Worm (Caenorhabditis elegans) whole organism, early embryonic: ENCODE results near the gene clec-242.

Source experiments
- B0310.2 ChIP-seq: sonication (generic microtip); optimal IDR thresholded peaks from 2 replicates; lab custom pipeline; 2016; ENCODE audit warnings: mild to moderate bottlenecking, missing genetic modification characterization, missing compliant biosample characterization
- F13C5.2 ChIP-seq: sonication (generic microtip); optimal IDR thresholded peaks from 2 replicates; lab custom pipeline; 2017; ENCODE audit warnings: mild to moderate bottlenecking, missing genetic modification characterization, inconsistent platforms, missing compliant biosample characterization
- aly-1 ChIP-seq: sonication (generic microtip); optimal IDR thresholded peaks from 2 replicates; lab custom pipeline; 2016; ENCODE audit warnings: missing genetic modification characterization, missing compliant biosample characterization
- ama-1 ChIP-seq: fragments of 150-350 bp; optimal IDR thresholded peaks from 2 replicates; lab custom pipeline; 2014
- ceh-13 ChIP-seq: fragments of 200-800 bp; sonication (Bioruptor generic); optimal IDR thresholded peaks from 2 replicates; lab custom pipeline; 2018; ENCODE audit warnings: mild to moderate bottlenecking, missing genetic modification characterization, missing compliant biosample characterization
- ceh-36 ChIP-seq: sonication (generic microtip); optimal IDR thresholded peaks from 2 replicates; lab custom pipeline; 2016; ENCODE audit warnings: missing genetic modification characterization, inconsistent platforms, missing compliant biosample characterization
- ets-7 ChIP-seq: sonication (generic microtip); optimal IDR thresholded peaks from 2 replicates; lab custom pipeline; 2016; ENCODE audit warnings: missing genotype, missing genetic modification characterization, missing compliant biosample characterization
- flt-1 ChIP-seq: fragments of 200-800 bp; sonication (Bioruptor generic); IDR thresholded peaks from 2 replicates; pipeline ENCODE4 v1.3.6; 2022; ENCODE audit warnings: missing genetic modification characterization, missing compliant biosample characterization
- hmbx-1 ChIP-seq: sonication (generic microtip); optimal IDR thresholded peaks from 2 replicates; lab custom pipeline; 2016; ENCODE audit warnings: mild to moderate bottlenecking, missing genetic modification characterization, missing compliant biosample characterization
- hmg-4 ChIP-seq: fragments of 200-800 bp; sonication (Bioruptor generic); optimal IDR thresholded peaks from 2 replicates; lab custom pipeline; 2018; ENCODE audit warnings: mild to moderate bottlenecking, missing genetic modification characterization, missing compliant biosample characterization
- hnd-1 ChIP-seq: sonication (generic microtip); optimal IDR thresholded peaks from 2 replicates; lab custom pipeline; 2016; ENCODE audit warnings: missing genetic modification characterization, missing compliant biosample characterization
- pes-1 ChIP-seq: fragments of 200-800 bp; sonication (Bioruptor generic); IDR thresholded peaks from 2 replicates; pipeline ENCODE4 v1.3.6; 2022; ENCODE audit warnings: missing genetic modification reagents, missing genetic modification characterization, missing compliant biosample characterization
- scrt-1 ChIP-seq: fragments of 200-800 bp; sonication (Bioruptor generic); IDR thresholded peaks from 2 replicates; pipeline ENCODE4 v1.3.6; 2022; ENCODE audit warnings: missing genetic modification characterization, missing compliant biosample characterization
- sea-1 ChIP-seq: fragments of 200-800 bp; sonication (Bioruptor generic); conservative IDR thresholded peaks from 2 replicates; pipeline ENCODE4 v1.3.6; 2022; ENCODE audit warnings: missing genetic modification characterization, missing compliant biosample characterization
- tbx-11 ChIP-seq: fragments of 200-800 bp; sonication (Bioruptor generic); IDR thresholded peaks from 2 replicates; pipeline ENCODE4 v1.3.6; 2022; ENCODE audit warnings: missing genetic modification characterization, missing compliant biosample characterization
- tbx-37 ChIP-seq: fragments of 200-800 bp; sonication (Bioruptor generic); conservative IDR thresholded peaks from 2 replicates; pipeline ENCODE4 v1.3.6; 2022; ENCODE audit warnings: missing genetic modification reagents, missing genetic modification characterization, missing compliant biosample characterization
- tra-4 ChIP-seq: sonication (generic microtip); optimal IDR thresholded peaks from 2 replicates; lab custom pipeline; 2017; ENCODE audit warnings: missing genetic modification characterization, missing compliant biosample characterization

The clec-242 gene

ce11 chrV:17208045-17208444 lies 37.3 kb downstream of the clec-242 start, which contains the start of gene Y68A4A.13:
Gene Y68A4A.13 (minus strand): TSS chrV:17208145.
- TF ChIP-seq tbx-11 (GFP tag; lab: Robert Waterston, UW) (no peak), hmg-4 (GFP tag; lab: Kevin White, UChicago) (no peak), pes-1 (no peak), hmbx-1 (tag; lab: Kevin White, UChicago) (no peak), flt-1 (GFP tag; lab: Robert Waterston, UW) (no peak), tra-4 (tag; lab: Kevin White, UChicago) (no peak), ama-1 (lab: Kevin White, UChicago) (no peak), F13C5.2 (no peak), ets-7 (no peak), sea-1 (GFP tag; lab: Robert Waterston, UW) (no peak), tbx-37 (GFP tag; lab: Robert Waterston, UW) (no peak), ceh-13 (no peak)

DNA sequence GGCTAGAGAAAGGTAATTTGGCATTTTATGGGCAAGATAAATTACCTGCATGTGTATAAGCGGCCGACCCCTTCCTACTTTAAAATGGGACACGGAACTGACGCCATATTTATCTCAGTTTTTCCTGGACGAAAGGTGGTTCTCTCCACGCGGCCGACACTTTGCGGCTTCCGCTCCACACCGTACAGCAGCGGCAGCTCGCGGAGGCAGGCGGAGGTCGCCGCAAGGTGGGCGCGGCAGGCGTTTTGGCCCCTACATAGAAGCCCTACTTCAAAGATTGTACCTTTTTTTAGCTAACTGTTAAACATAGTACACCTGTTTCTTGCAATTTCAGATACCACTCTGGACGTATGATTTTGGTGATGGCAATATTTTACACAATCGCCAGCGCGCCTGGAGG lies 38.8 kb downstream of the clec-242 start:
- TF ChIP-seq ceh-13 (no peak), flt-1 (GFP tag; lab: Robert Waterston, UW) (no peak), F13C5.2 (no peak), scrt-1 (no peak), tbx-37 (GFP tag; lab: Robert Waterston, UW) (no peak), pes-1 (no peak), hmg-4 (GFP tag; lab: Kevin White, UChicago) (no peak), sea-1 (GFP tag; lab: Robert Waterston, UW) (no peak), ets-7 (no peak)

DNA sequence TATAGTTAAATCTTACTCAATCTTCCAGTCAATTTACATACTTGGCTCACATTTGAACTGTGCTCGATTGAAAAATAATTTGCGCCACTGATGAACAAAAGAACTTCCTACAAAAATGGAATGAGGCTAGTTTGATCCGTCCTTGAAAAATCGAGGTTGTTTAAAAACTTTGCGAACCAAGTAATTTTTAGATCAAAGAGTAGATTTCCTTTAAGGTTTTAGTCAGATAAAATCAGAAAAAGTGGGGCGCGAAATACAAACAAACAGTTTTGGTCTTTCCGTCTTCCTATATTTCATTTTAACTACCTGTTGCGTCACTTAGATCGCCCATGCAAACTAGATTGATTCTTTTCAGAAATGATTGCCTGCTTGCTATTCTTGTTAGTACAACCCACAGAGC lies 43.5 kb downstream of the clec-242 start, which contains the start of gene Y68A4A.10:
Gene Y68A4A.10 (plus strand): TSS at position 301 of the 400 bp plus-strand sequence.
- TF ChIP-seq tbx-11 (GFP tag; lab: Robert Waterston, UW) (no peak), tbx-37 (GFP tag; lab: Robert Waterston, UW) (no peak), hmbx-1 (tag; lab: Kevin White, UChicago) (no peak), ceh-36 (tag; lab: Kevin White, UChicago) (no peak), hmg-4 (GFP tag; lab: Kevin White, UChicago) (no peak), ama-1 (lab: Kevin White, UChicago) (no peak)

DNA sequence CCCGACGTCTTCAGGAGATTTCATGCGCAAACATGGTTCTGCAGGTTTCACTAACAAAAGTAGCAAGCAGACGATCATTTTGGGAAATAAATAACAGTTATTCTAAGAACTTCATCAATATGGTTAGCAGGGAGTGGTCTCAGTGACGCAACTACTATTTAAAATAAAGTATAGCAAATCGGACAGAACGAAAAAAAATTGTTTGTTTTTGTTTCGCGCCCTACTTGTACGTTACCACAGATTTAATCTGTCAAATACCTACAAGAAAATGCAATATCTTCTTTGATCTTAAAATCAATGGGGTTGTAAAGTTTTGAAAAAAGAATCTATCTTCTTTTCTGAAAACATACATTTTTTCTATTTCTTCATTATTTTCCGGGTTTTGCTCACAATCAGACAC lies 46.4 kb downstream of the clec-242 start, which contains the start of gene srz-96:
Gene srz-96 (plus strand): TSS at position 301 of the 400 bp plus-strand sequence.
- TF ChIP-seq F13C5.2 (no peak), pes-1 (no peak), tbx-37 (GFP tag; lab: Robert Waterston, UW) (no peak), ceh-36 (tag; lab: Kevin White, UChicago) (no peak), ets-7 (no peak), hmg-4 (GFP tag; lab: Kevin White, UChicago) (no peak), ama-1 (lab: Kevin White, UChicago) (no peak), ceh-13 (no peak), sea-1 (GFP tag; lab: Robert Waterston, UW) (no peak), scrt-1 (no peak), hnd-1 (tag; lab: Kevin White, UChicago) (no peak), tra-4 (tag; lab: Kevin White, UChicago) (no peak), aly-1 (no peak), B0310.2 (tag; lab: Kevin White, UChicago) (no peak), tbx-11 (GFP tag; lab: Robert Waterston, UW) (no peak), hmbx-1 (tag; lab: Kevin White, UChicago) (no peak), flt-1 (GFP tag; lab: Robert Waterston, UW) (no peak)
